Worm (Caenorhabditis elegans) whole organism, L3 larva: Measurements from ENCODE around the gene msp-32.

Experiments used
- R02D3.7 ChIP-seq: fragments of 150-350 bp; optimal IDR thresholded peaks from 2 replicates; lab custom pipeline; 2014; ENCODE audit warnings: missing biosample characterization, missing genetic modification characterization
- ceh-82 ChIP-seq: fragments of 150-350 bp; optimal IDR thresholded peaks from 2 replicates; lab custom pipeline; 2014; ENCODE audit warnings: missing biosample characterization, missing genetic modification characterization
- eor-1 ChIP-seq, 2 experiments: fragments of 150-350 bp; optimal IDR thresholded peaks; 2 replicates each; lab custom pipeline; 2014 to 2018; ENCODE audit warnings: missing biosample characterization in 2 of 2, missing genetic modification characterization in 2 of 2
- lin-39 ChIP-seq: fragments of 150-350 bp; optimal IDR thresholded peaks from 2 replicates; lab custom pipeline; 2018; ENCODE audit warnings: missing biosample characterization, missing genetic modification reagents, missing genetic modification characterization
- nhr-43 ChIP-seq: sonication (generic microtip); optimal IDR thresholded peaks from 2 replicates; lab custom pipeline; 2016; ENCODE audit warnings: mild to moderate bottlenecking, missing genetic modification characterization, missing compliant biosample characterization; ENCODE audit not compliant: poor library complexity, severe bottlenecking
- unc-62 ChIP-seq: fragments of 150-350 bp; sonication (generic microtip); optimal IDR thresholded peaks from 4 replicates; lab custom pipeline; 2014; ENCODE audit warnings: missing biosample characterization, missing genetic modification reagents, missing genetic modification characterization
- zag-1 ChIP-seq: fragments of 150-350 bp; optimal IDR thresholded peaks from 2 replicates; lab custom pipeline; 2014; ENCODE audit warnings: missing biosample characterization, missing genetic modification characterization
- ztf-11 ChIP-seq: fragments of 150-350 bp; optimal IDR thresholded peaks from 2 replicates; lab custom pipeline; 2014; ENCODE audit warnings: missing biosample characterization, missing genetic modification characterization

DNA sequence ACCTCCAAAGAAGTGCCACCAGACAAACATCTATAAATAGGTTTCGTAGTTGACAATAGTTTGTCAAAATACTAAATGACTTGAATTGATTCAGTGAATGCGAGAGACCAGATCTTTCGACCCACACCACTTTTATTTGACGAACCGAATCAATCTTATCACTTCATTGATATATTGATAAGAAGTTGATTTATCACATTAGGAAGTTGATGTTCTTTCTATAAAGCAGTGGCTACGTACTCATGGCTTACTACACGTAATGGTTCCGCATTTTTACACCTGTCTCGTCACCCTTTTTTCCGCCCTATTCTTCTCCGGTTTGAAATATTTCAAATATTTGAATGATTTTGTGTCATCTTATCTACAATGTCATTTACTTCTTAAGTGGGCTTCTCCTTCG lies 22.0 kb downstream of the msp-32 start:
- TF ChIP-seq ztf-11 (tag; lab: Kevin White, UChicago) (no peak), unc-62 (no peak), lin-39 (tag; lab: Kevin White, UChicago) (no peak), zag-1 (tag; lab: Kevin White, UChicago) (no peak), eor-1 (tag; optimal IDR thresholded peaks at IDR 0.05; lab: Kevin White, UChicago) (no peak), ceh-82 (tag; lab: Kevin White, UChicago) (no peak), R02D3.7 (tag; lab: Kevin White, UChicago) (no peak), nhr-43 (tag; lab: Kevin White, UChicago) (no peak)
